Worm (Caenorhabditis elegans) whole organism, dauer: Measurements from ENCODE around the gene T23D5.3.

ENCODE experiments used
- unc-62 ChIP-seq: sonication (generic microtip); optimal IDR thresholded peaks from 2 replicates; lab custom pipeline; 2017; ENCODE audit warnings: missing biosample characterization, missing genetic modification reagents, missing genetic modification characterization

The T23D5.3 gene

ce11 chrV:15741851-15742250 is 8.4 kb upstream of the T23D5.3 start, which contains the start of gene str-18:
TSS of gene str-18 (minus strand) at chrV:15741951.
- no peak for TF ChIP-seq unc-62 (GFP tag; lab: Kevin White, UChicago)

- no peak for TF ChIP-seq unc-62 (GFP tag; lab: Kevin White, UChicago)
These were observed 2.3 kb upstream of the T23D5.3 start, which contains the start of gene str-27 for ce11 chrV:15735720-15736119. TSS of gene str-27 (minus strand) at chrV:15735820.

ce11 chrV:15733020-15733419 is 448 bp downstream of the T23D5.3 start:
- TF ChIP-seq unc-62 (GFP tag; lab: Kevin White, UChicago): no peak

DNA sequence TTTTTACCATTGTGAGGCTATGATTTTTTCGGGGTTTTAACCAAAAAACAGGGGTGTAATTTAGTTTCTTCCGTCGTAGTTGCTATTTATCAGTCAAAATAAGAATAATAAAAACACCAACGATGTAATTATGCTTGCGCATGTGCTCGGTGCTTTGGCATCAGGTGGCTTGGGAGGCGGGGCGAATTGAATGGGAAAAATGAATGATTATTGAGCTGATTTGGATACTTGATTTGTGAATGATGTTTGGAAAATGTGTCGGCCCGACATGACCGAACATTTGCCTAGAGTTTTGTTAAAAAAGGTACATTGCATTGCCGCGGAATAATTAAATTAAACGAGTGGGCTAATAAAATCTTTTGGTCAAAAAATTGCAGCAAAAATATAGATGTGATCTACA is 1.3 kb downstream of the T23D5.3 start, which contains the start of gene str-38:
str-38 (minus strand) TSS at position 101 of the 400 bp plus-strand sequence.
- no peak for TF ChIP-seq unc-62 (GFP tag; lab: Kevin White, UChicago)

DNA sequence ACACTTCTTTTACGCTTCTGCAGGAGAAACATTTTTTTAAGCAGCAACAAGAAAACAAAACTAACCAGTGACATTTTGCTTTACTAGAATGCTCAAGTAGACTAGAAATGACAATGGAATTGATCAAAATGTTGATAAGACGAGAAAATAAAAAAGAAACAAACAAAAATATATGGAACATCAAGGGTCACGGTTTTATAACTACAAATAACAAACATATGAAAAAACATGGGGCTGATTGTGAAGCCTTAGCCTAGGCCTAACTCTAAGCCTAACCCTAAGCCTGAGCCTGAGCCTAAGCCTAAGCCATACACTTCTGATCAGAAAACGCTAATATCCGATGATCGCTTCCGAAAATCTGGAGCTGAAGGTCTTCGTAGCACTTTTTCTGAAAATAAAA is 3.0 kb downstream of the T23D5.3 start, which contains the start of gene Y6E2A.10:
Y6E2A.10 (minus strand) TSS at position 101 of the 400 bp plus-strand sequence.
- TF ChIP-seq unc-62 (GFP tag; lab: Kevin White, UChicago): no peak

- no peak for TF ChIP-seq unc-62 (GFP tag; lab: Kevin White, UChicago)
These were observed 6.9 kb downstream of the T23D5.3 start, which contains the start of the genes irld-57 and sfxn-1.3 for ce11 chrV:15726610-15727009. TSS of gene irld-57 (minus strand) at chrV:15726710. TSS of gene sfxn-1.3 (plus strand) at chrV:15726841.

- no peak for TF ChIP-seq unc-62 (GFP tag; lab: Kevin White, UChicago)
These were observed 11.6 kb downstream of the T23D5.3 start, which contains the start of gene srh-140 for ce11 chrV:15721888-15722287. TSS of gene srh-140 (plus strand) at chrV:15722188.

DNA sequence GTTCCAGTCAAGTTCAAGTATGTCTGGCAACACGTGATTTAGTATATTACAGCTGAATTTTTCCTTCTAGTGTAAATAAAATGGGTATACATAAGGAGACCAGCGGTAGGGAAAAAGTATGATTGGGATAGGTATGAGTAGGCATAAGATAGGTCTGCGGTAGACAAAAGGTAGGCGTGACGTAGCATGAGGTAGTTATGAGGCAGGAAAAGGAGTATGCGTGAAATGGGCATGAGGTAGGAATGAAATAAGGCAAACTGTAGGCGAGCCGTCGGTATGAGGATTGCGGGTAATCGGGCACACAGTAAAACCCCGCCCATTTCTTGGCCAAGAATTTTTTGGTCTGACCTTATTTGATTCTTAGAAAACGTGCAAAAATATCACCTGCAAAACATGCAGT is 12.0 kb downstream of the T23D5.3 start:
- TF ChIP-seq unc-62 (GFP tag; lab: Kevin White, UChicago): no peak

ce11 chrV:15719570-15719969 is 13.9 kb downstream of the T23D5.3 start, which contains the start of gene Y6E2A.7:
TSS of gene Y6E2A.7 (plus strand) at chrV:15719870.
- TF ChIP-seq unc-62 (GFP tag; lab: Kevin White, UChicago): no peak

DNA sequence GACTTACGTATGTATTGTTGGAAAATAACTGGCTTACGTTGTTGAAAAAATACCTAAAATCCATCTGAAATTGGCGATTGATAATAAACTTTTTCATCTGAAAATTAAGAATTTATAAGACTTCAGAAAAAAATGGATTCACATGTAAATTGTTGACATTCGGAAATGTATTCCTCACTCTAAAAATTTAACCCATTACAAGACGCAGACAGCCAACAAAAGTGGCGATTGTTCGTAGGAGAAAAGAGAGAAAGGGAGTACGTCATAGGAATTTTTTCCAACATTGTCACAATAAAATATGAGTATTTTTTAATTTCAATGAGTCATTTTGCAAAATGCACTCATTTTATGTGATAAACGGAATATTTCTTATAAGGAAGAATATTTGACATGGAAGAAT is 14.9 kb downstream of the T23D5.3 start, which contains the start of gene Y6E2A.5:
Y6E2A.5 (minus strand) TSS at position 101 of the 400 bp plus-strand sequence.
- TF ChIP-seq unc-62 (GFP tag; lab: Kevin White, UChicago): no peak

DNA sequence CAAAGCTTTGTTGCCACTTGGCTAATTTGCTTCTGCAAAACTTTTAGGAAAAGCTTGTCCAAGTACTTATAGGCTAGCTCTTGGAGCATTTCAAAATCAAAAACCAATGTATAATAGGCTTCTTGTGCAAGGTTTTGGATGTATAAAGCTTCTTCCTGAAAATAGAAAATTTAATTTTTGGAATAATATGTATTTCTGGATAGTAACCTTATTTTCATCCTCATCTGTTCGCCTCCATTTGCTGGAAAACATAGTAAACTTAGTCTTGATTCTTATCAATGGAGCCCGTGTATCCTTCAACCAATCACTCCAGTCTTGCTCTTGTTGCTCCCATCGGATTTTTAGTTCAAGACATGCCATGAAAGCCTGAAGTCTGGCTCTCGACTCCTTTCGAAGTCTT is 16.8 kb downstream of the T23D5.3 start, which contains the start of gene Y6E2A.4:
Y6E2A.4 (minus strand) TSS at position 101 of the 400 bp plus-strand sequence.
- TF ChIP-seq unc-62 (GFP tag; lab: Kevin White, UChicago): no peak

DNA sequence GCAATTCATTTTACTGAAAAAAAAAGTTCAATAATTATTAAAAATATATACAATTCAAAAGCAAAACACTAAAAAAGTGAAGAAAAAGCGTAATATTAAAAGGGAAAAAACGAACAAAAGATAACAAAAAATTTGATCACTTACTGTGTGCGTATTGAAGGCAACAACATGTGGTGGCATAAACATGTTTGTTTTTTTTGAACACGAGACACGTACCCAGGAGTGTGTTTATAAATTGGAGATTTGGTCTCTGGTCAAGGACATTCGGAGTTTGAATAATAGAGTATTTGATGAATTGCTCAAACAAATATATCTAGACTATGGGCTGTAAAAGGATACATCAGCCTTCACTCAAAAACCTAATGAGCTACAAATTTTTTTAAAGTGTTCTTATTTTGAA is 17.8 kb downstream of the T23D5.3 start:
- no peak for TF ChIP-seq unc-62 (GFP tag; lab: Kevin White, UChicago)

DNA sequence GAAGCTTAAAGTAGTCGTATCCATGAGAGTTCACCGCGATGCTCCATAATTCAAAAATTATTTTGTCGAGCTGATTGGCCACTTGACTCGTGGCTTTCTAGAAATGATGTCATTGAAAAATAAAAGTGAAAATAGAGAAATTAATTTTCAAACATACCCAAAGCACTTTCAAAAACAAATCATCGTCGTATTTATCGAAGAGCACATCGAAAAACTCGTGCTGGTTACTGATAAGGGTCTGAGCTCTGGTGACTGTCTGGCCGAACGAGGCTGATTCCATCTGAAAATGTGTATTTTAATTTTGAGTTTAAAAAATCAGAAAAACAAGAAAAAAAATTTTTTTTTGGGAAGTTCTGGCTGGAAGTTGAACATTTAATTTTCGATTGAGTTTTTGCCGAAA is 21.1 kb downstream of the T23D5.3 start:
- TF ChIP-seq unc-62 (GFP tag; lab: Kevin White, UChicago): no peak

- TF ChIP-seq unc-62 (GFP tag; lab: Kevin White, UChicago): no peak
These were observed 21.6 kb downstream of the T23D5.3 start, which contains the start of gene str-101 for ce11 chrV:15711898-15712297. TSS of gene str-101 (minus strand) at chrV:15711998.

- no peak for TF ChIP-seq unc-62 (GFP tag; lab: Kevin White, UChicago)
These were observed 23.1 kb downstream of the T23D5.3 start, which contains the start of gene Y6E2A.1 for ce11 chrV:15710401-15710800. TSS of gene Y6E2A.1 (minus strand) at chrV:15710501.

DNA sequence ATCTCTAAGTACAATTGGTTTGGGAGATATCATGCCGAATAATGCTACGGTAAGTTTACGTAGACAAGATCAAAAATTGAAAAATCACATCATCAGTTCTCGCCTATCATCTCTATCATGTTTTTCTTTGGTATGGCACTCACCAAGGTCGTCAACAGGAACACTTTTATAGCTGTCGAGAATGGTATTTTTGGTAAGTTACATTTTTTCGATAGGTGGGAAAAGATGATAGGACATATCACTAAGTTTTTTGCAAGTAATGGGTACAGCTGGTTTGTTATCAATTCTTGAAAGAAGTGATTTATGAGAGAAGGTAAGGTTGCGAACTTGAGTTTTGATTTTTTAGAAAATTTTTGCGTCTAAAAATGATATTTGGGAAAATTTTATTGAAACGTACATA is 25.5 kb downstream of the T23D5.3 start:
- TF ChIP-seq unc-62 (GFP tag; lab: Kevin White, UChicago): no peak

- TF ChIP-seq unc-62 (GFP tag; lab: Kevin White, UChicago): no peak
These were observed 28.7 kb downstream of the T23D5.3 start, which contains the start of gene twk-34 for ce11 chrV:15704745-15705144. TSS of gene twk-34 (plus strand) at chrV:15704960.
